Fruit fly (Drosophila melanogaster) whole organism, embryonic: ENCODE measurements around the gene RpS9.
A peak's percentile ranks its signal among the peaks of the same experiment; 100 is the strongest.

Source experiments
- Adf1 ChIP-seq: fragments of 200-800 bp; sonication (Bioruptor generic); IDR thresholded peaks from 2 replicates; pipeline ENCODE4 v1.3.6; 2022; ENCODE audit warnings: missing biosample characterization, missing genetic modification characterization
- Atf-2 ChIP-seq: fragments of 200-800 bp; sonication (Bioruptor generic); optimal IDR thresholded peaks from 2 replicates; lab custom pipeline; 2016; ENCODE audit warnings: missing biosample characterization, missing genetic modification characterization
- B-H2 ChIP-seq: fragments of 200-800 bp; sonication (Bioruptor generic); optimal IDR thresholded peaks from 2 replicates; lab custom pipeline; 2018; ENCODE audit warnings: missing biosample characterization, mild to moderate bottlenecking, missing genetic modification characterization
- Blimp-1 ChIP-seq: fragments of 200-800 bp; sonication (Bioruptor generic); optimal IDR thresholded peaks from 3 replicates; lab custom pipeline; 2018; ENCODE audit warnings: missing biosample characterization, missing genetic modification characterization, mild to moderate bottlenecking, moderate library complexity, missing genetic modification reagents
- CG11247 ChIP-seq: fragments of 200-800 bp; sonication (Bioruptor generic); IDR thresholded peaks from 2 replicates; pipeline ENCODE4 v1.3.6; 2022; ENCODE audit warnings: missing biosample characterization, missing genetic modification characterization
- CG12769 ChIP-seq: fragments of 200-800 bp; sonication (Bioruptor generic); optimal IDR thresholded peaks from 2 replicates; lab custom pipeline; 2019; ENCODE audit warnings: missing biosample characterization, mild to moderate bottlenecking, missing genetic modification characterization, moderate library complexity
- CG14014 ChIP-seq: fragments of 200-800 bp; sonication (Bioruptor generic); IDR thresholded peaks from 2 replicates; pipeline ENCODE4 v1.3.6; 2022; ENCODE audit warnings: missing biosample characterization, missing genetic modification characterization
- CG14710 ChIP-seq: fragments of 200-800 bp; sonication (Bioruptor generic); optimal IDR thresholded peaks from 3 replicates; lab custom pipeline; 2019; ENCODE audit warnings: missing biosample characterization, mild to moderate bottlenecking, missing genetic modification characterization, moderate library complexity
- CG15073 ChIP-seq: fragments of 200-800 bp; sonication (Bioruptor generic); optimal IDR thresholded peaks from 2 replicates; lab custom pipeline; 2016; ENCODE audit warnings: missing biosample characterization, missing genetic modification characterization
- CG15696 ChIP-seq: fragments of 200-800 bp; sonication (Bioruptor generic); optimal IDR thresholded peaks from 2 replicates; lab custom pipeline; 2019; ENCODE audit warnings: missing biosample characterization, mild to moderate bottlenecking, missing genetic modification characterization, moderate library complexity
- CG17385 ChIP-seq: fragments of 200-800 bp; sonication (Bioruptor generic); optimal IDR thresholded peaks from 3 replicates; lab custom pipeline; 2018; ENCODE audit warnings: missing biosample characterization, mild to moderate bottlenecking, missing genetic modification characterization
- CG18619 ChIP-seq: fragments of 200-800 bp; sonication (Bioruptor generic); optimal IDR thresholded peaks from 3 replicates; lab custom pipeline; 2017; ENCODE audit warnings: missing biosample characterization, mild to moderate bottlenecking, missing genetic modification characterization
- CG3281 ChIP-seq: fragments of 200-800 bp; sonication (Bioruptor generic); optimal IDR thresholded peaks from 3 replicates; lab custom pipeline; 2017; ENCODE audit warnings: missing biosample characterization, mild to moderate bottlenecking, missing genetic modification characterization
- CG5180 ChIP-seq: fragments of 200-800 bp; sonication (Bioruptor generic); optimal IDR thresholded peaks from 3 replicates; lab custom pipeline; 2017; ENCODE audit warnings: missing biosample characterization, missing genetic modification characterization, mild to moderate bottlenecking, moderate library complexity, missing genetic modification reagents
- CG6254 ChIP-seq: fragments of 200-800 bp; sonication (Bioruptor generic); optimal IDR thresholded peaks from 3 replicates; lab custom pipeline; 2017; ENCODE audit warnings: mild to moderate bottlenecking, missing biosample characterization, missing genetic modification reagents, missing genetic modification characterization
- CG6765 ChIP-seq: fragments of 200-800 bp; sonication (Bioruptor generic); optimal IDR thresholded peaks from 3 replicates; lab custom pipeline; 2017; ENCODE audit warnings: missing biosample characterization, mild to moderate bottlenecking, missing genetic modification characterization
- CG6854 ChIP-seq: fragments of 200-800 bp; sonication (Bioruptor generic); optimal IDR thresholded peaks from 3 replicates; lab custom pipeline; 2017; ENCODE audit warnings: missing biosample characterization, mild to moderate bottlenecking, missing genetic modification characterization
- CG7372 ChIP-seq: fragments of 200-800 bp; sonication (Bioruptor generic); IDR thresholded peaks from 2 replicates; pipeline ENCODE4 v1.3.6; 2022; ENCODE audit warnings: missing biosample characterization, missing genetic modification characterization
- CG7987 ChIP-seq: fragments of 200-800 bp; sonication (Bioruptor generic); optimal IDR thresholded peaks from 2 replicates; lab custom pipeline; 2018; ENCODE audit warnings: missing biosample characterization, mild to moderate bottlenecking, missing genetic modification characterization, moderate library complexity
- CG8290 ChIP-seq, 3 experiments: fragments of 200-800 bp; sonication (Bioruptor generic); optimal IDR thresholded peaks; 2 replicates each; lab custom pipeline; 2016 to 2019; ENCODE audit warnings: missing biosample characterization in 3 of 3, missing genetic modification characterization in 3 of 3, mild to moderate bottlenecking in 2 of 3, moderate library complexity in 1 of 3
- CG8359 ChIP-seq: fragments of 200-800 bp; sonication (Bioruptor generic); optimal IDR thresholded peaks from 2 replicates; lab custom pipeline; 2017; ENCODE audit warnings: missing biosample characterization, mild to moderate bottlenecking, missing genetic modification characterization, borderline replicate concordance
- D ChIP-seq, 2 experiments: fragments of 200-800 bp in 1 of 2; fragments of >200 bp in 1 of 2; sonication (Bioruptor generic) in 1 of 2; optimal IDR thresholded peaks; 2 replicates in 1 of 2; 3 replicates in 1 of 2; lab custom pipeline; 2017; ENCODE audit warnings: mild to moderate bottlenecking in 1 of 2, missing biosample characterization in 1 of 2, missing genetic modification characterization in 1 of 2, missing genetic modification reagents in 1 of 2
- Deaf1 ChIP-seq: fragments of 200-800 bp; optimal IDR thresholded peaks from 3 replicates; lab custom pipeline; 2019; ENCODE audit warnings: missing biosample characterization, mild to moderate bottlenecking, missing genetic modification characterization, moderate library complexity
- E2f2 ChIP-seq: fragments of 200-800 bp; sonication (Bioruptor generic); IDR thresholded peaks from 2 replicates; pipeline ENCODE4 v1.3.6; 2022; ENCODE audit warnings: missing biosample characterization, missing genetic modification characterization
- Fer1 ChIP-seq: fragments of 200-800 bp; sonication (Bioruptor generic); optimal IDR thresholded peaks from 2 replicates; lab custom pipeline; 2017; ENCODE audit warnings: missing biosample characterization, mild to moderate bottlenecking, missing genetic modification characterization
- H15 ChIP-seq: fragments of 200-800 bp; sonication (Bioruptor generic); IDR thresholded peaks from 3 replicates; pipeline ENCODE4 v1.3.6; 2022; ENCODE audit warnings: missing biosample characterization, missing genetic modification characterization
- H2.0 ChIP-seq: fragments of 200-800 bp; sonication (Bioruptor generic); IDR thresholded peaks from 2 replicates; pipeline ENCODE4 v1.3.6; 2022; ENCODE audit warnings: missing biosample characterization, missing genetic modification characterization
- Jarid2 ChIP-seq: fragments of 200-800 bp; sonication (Bioruptor generic); optimal IDR thresholded peaks from 3 replicates; lab custom pipeline; 2017; ENCODE audit warnings: mild to moderate bottlenecking, missing biosample characterization, missing genetic modification reagents, missing genetic modification characterization
- Max ChIP-seq: fragments of 200-800 bp; sonication (Bioruptor generic); optimal IDR thresholded peaks from 2 replicates; lab custom pipeline; 2016; ENCODE audit warnings: missing biosample characterization, mild to moderate bottlenecking, missing genetic modification characterization
- Nf-YA ChIP-seq: fragments of 200-800 bp; sonication (Bioruptor generic); IDR thresholded peaks from 2 replicates; pipeline ENCODE4 v1.3.6; 2022; ENCODE audit warnings: missing biosample characterization, missing genetic modification characterization
- Ravus ChIP-seq: fragments of 200-800 bp; sonication (Bioruptor generic); IDR thresholded peaks from 2 replicates; pipeline ENCODE4 v1.3.6; 2022; ENCODE audit warnings: missing biosample characterization, missing genetic modification characterization
- Rfx ChIP-seq: fragments of 200-800 bp; sonication (Bioruptor generic); IDR thresholded peaks from 2 replicates; pipeline ENCODE4 v1.3.6; 2022; ENCODE audit warnings: missing biosample characterization, missing genetic modification characterization
- Scr ChIP-seq: fragments of 200-800 bp; sonication (Bioruptor generic); IDR thresholded peaks from 2 replicates; pipeline ENCODE4 v1.3.6; 2022; ENCODE audit warnings: missing biosample characterization, missing genetic modification characterization; ENCODE audit not compliant: partially characterized antibody
- Sry-δ ChIP-seq: fragments of 200-800 bp; sonication (Bioruptor generic); optimal IDR thresholded peaks from 2 replicates; lab custom pipeline; 2016; ENCODE audit warnings: missing biosample characterization, missing genetic modification characterization
- ato ChIP-seq: fragments of 200-800 bp; sonication (Bioruptor generic); IDR thresholded peaks from 2 replicates; pipeline ENCODE4 v1.3.6; 2022; ENCODE audit warnings: missing biosample characterization, missing genetic modification characterization; ENCODE audit not compliant: partially characterized antibody
- ci ChIP-seq: fragments of 200-800 bp; sonication (Bioruptor generic); IDR thresholded peaks from 3 replicates; pipeline ENCODE4 v1.3.6; 2022; ENCODE audit warnings: missing biosample characterization, missing genetic modification characterization
- crol ChIP-seq: fragments of 200-800 bp; sonication (Bioruptor generic); IDR thresholded peaks from 2 replicates; pipeline ENCODE4 v1.3.6; 2022; ENCODE audit warnings: missing biosample characterization, missing genetic modification characterization
- ftz-f1 ChIP-seq: fragments of 200-800 bp; sonication (Bioruptor generic); optimal IDR thresholded peaks from 2 replicates; lab custom pipeline; 2016; ENCODE audit warnings: missing biosample characterization, missing genetic modification characterization
- inv ChIP-seq: fragments of 200-800 bp; sonication (Bioruptor generic); IDR thresholded peaks from 2 replicates; pipeline ENCODE4 v1.3.6; 2022; ENCODE audit warnings: missing biosample characterization, missing genetic modification characterization; ENCODE audit not compliant: partially characterized antibody
- kay ChIP-seq: fragments of 200-800 bp; sonication (Bioruptor generic); optimal IDR thresholded peaks from 2 replicates; lab custom pipeline; 2016; ENCODE audit warnings: missing biosample characterization, missing genetic modification characterization
- ken ChIP-seq: fragments of 200-800 bp; sonication (Bioruptor generic); IDR thresholded peaks from 3 replicates; pipeline ENCODE4 v1.3.6; 2022; ENCODE audit warnings: missing biosample characterization, missing genetic modification characterization
- lbe ChIP-seq: fragments of 200-800 bp; sonication (Bioruptor generic); optimal IDR thresholded peaks from 2 replicates; lab custom pipeline; 2016; ENCODE audit warnings: missing biosample characterization, mild to moderate bottlenecking, missing genetic modification characterization
- sens ChIP-seq: fragments of 200-800 bp; sonication (Bioruptor generic); peaks from one replicate; lab custom pipeline; 2016; ENCODE audit warnings: missing biosample characterization, missing genetic modification characterization
- slou ChIP-seq: fragments of 200-800 bp; sonication (Bioruptor generic); optimal IDR thresholded peaks from 3 replicates; lab custom pipeline; 2016; ENCODE audit warnings: missing biosample characterization, missing genetic modification characterization
- stwl ChIP-seq: fragments of 200-800 bp; sonication (Bioruptor generic); optimal IDR thresholded peaks from 3 replicates; lab custom pipeline; 2018; ENCODE audit warnings: missing biosample characterization, mild to moderate bottlenecking, missing genetic modification characterization, moderate library complexity
- tna ChIP-seq: fragments of 200-800 bp; sonication (Bioruptor generic); IDR thresholded peaks from 2 replicates; pipeline ENCODE4 v1.3.6; 2022; ENCODE audit warnings: missing biosample characterization, missing genetic modification characterization; ENCODE audit not compliant: partially characterized antibody
- toy ChIP-seq: fragments of 200-800 bp; sonication (Bioruptor generic); IDR thresholded peaks from 2 replicates; pipeline ENCODE4 v1.3.6; 2022; ENCODE audit warnings: missing biosample characterization, missing genetic modification characterization
- trem ChIP-seq: fragments of 200-800 bp; optimal IDR thresholded peaks from 3 replicates; lab custom pipeline; 2019; ENCODE audit warnings: missing biosample characterization, mild to moderate bottlenecking, missing genetic modification characterization, moderate library complexity
- twi ChIP-seq: fragments of 200-800 bp; optimal IDR thresholded peaks from 2 replicates; lab custom pipeline; 2019; ENCODE audit warnings: missing biosample characterization, mild to moderate bottlenecking, missing genetic modification characterization, moderate library complexity

Gene RpS9

dm6 chr3L:9546875-9547324, 35.6 kb upstream of the RpS9 start, which contains the start of gene CG42673 (continued):
- TF ChIP-seq CG6854 (GFP tag; lab: Kevin White, UChicago) (peak; percentile 26), ftz-f1 (GFP tag; lab: Kevin White, UChicago) (peak; percentile 11), CG8359 (GFP tag; lab: Kevin White, UChicago) (peak; percentile 0), tna (no peak), Fer1 (GFP tag; lab: Kevin White, UChicago) (peak; percentile 63), Adf1 (GFP tag; lab: Robert Waterston, UW) (peak; percentile 39), CG18619 (GFP tag; lab: Kevin White, UChicago) (no peak), D (optimal IDR thresholded peaks at IDR 0.05; lab: Kevin White, UChicago) (no peak), D (GFP tag; optimal IDR thresholded peaks at IDR 0.05; lab: Kevin White, UChicago) (no peak), CG15073 (no peak), H15 (GFP tag; lab: Robert Waterston, UW) (no peak), Sry-δ (GFP tag; lab: Kevin White, UChicago) (no peak), lbe (no peak), ken (0 out of 3 replicates have a peak, but pooled peaks have one; percentile 20), Jarid2 (GFP tag; lab: Kevin White, UChicago) (peak; percentile 95), H2.0 (GFP tag; lab: Robert Waterston, UW) (no peak), CG11247 (GFP tag; lab: Robert Waterston, UW) (no peak), CG12769 (tag; lab: Kevin White, UChicago) (peak; percentile 36), Rfx (GFP tag; lab: Robert Waterston, UW) (peak; percentile 25; the same call in 1 of the 2 replicates), CG3281 (GFP tag; lab: Kevin White, UChicago) (peak; percentile 46), Nf-YA (GFP tag; lab: Robert Waterston, UW) (peak; percentile 83), Blimp-1 (GFP tag; lab: Kevin White, UChicago) (peak; percentile 99), toy (GFP tag; lab: Robert Waterston, UW) (no peak), stwl (tag; lab: Kevin White, UChicago) (no peak), sens (GFP tag; lab: Kevin White, UChicago) (peak; percentile 17), crol (peak; percentile 98), twi (tag; lab: Kevin White, UChicago) (no peak), CG14710 (no peak), CG17385 (peak; percentile 24), Atf-2 (GFP tag; lab: Kevin White, UChicago) (no peak), E2f2 (GFP tag; lab: Robert Waterston, UW) (0 out of 2 replicates have a peak, but pooled peaks have one; percentile 13), ato (GFP tag; lab: Robert Waterston, UW) (0 out of 2 replicates have a peak, but pooled peaks have one; percentile 33), CG15696 (tag; lab: Kevin White, UChicago) (no peak), Ravus (GFP tag; lab: Robert Waterston, UW) (no peak), inv (GFP tag; lab: Robert Waterston, UW) (no peak), CG7987 (GFP tag; lab: Kevin White, UChicago) (peak; percentile 8), CG8290 (GFP tag; optimal IDR thresholded peaks at IDR 0.05; lab: Kevin White, UChicago) (no peak), CG8290 (tag; optimal IDR thresholded peaks at IDR 0.05; lab: Kevin White, UChicago) (peak in 1 of 2 experiments; percentile 19), CG14014 (GFP tag; lab: Robert Waterston, UW) (no peak), CG6254 (GFP tag; lab: Kevin White, UChicago) (peak; percentile 98), B-H2 (GFP tag; lab: Kevin White, UChicago) (peak; percentile 3), Max (GFP tag; lab: Kevin White, UChicago) (peak; percentile 69), Scr (GFP tag; lab: Robert Waterston, UW) (0 out of 2 replicates have a peak, but pooled peaks have one; percentile 18), kay (GFP tag; lab: Kevin White, UChicago) (no peak), ci (peak; percentile 45; the same call in 2 of the 3 replicates), CG6765 (GFP tag; lab: Kevin White, UChicago) (no peak), Deaf1 (tag; lab: Kevin White, UChicago) (peak; percentile 95), CG5180 (peak; percentile 5), CG7372 (GFP tag; lab: Robert Waterston, UW) (no peak), slou (no peak), trem (tag; lab: Kevin White, UChicago) (no peak)
